Fruit fly (Drosophila melanogaster) whole organism, embryonic: ENCODE data around the gene Tango9.

Source experiments
- Antp ChIP-seq: fragments of 200-800 bp; sonication (Bioruptor generic); optimal IDR thresholded peaks from 3 replicates; lab custom pipeline; 2016; ENCODE audit warnings: missing biosample characterization, missing genetic modification characterization
- Atf6 ChIP-seq: fragments of 200-800 bp; sonication (Bioruptor generic); IDR thresholded peaks from 2 replicates; pipeline ENCODE4 v1.3.6; 2022; ENCODE audit warnings: missing biosample characterization, missing genetic modification characterization
- BEAF-32 ChIP-seq: fragments of 200-800 bp; sonication (Bioruptor generic); optimal IDR thresholded peaks from 3 replicates; lab custom pipeline; 2017; ENCODE audit warnings: missing biosample characterization, missing genetic modification characterization, mild to moderate bottlenecking, moderate library complexity, missing genetic modification reagents
- Bdp1 ChIP-seq: fragments of 200-800 bp; sonication (Bioruptor generic); optimal IDR thresholded peaks from 3 replicates; lab custom pipeline; 2016; ENCODE audit warnings: missing biosample characterization, missing genetic modification characterization
- BtbVII ChIP-seq: fragments of 200-800 bp; sonication (Bioruptor generic); optimal IDR thresholded peaks from 3 replicates; lab custom pipeline; 2017; ENCODE audit warnings: missing biosample characterization, mild to moderate bottlenecking, missing genetic modification characterization
- CG13894 ChIP-seq: fragments of 200-800 bp; sonication (Bioruptor generic); optimal IDR thresholded peaks from 3 replicates; lab custom pipeline; 2018; ENCODE audit warnings: missing biosample characterization, mild to moderate bottlenecking, missing genetic modification characterization, moderate library complexity
- CG14441 ChIP-seq: fragments of 200-800 bp; sonication (Bioruptor generic); IDR thresholded peaks from 2 replicates; pipeline ENCODE4 v1.3.6; 2022; ENCODE audit warnings: missing biosample characterization, missing genetic modification characterization
- CG1602 ChIP-seq: fragments of 200-800 bp; sonication (Bioruptor generic); optimal IDR thresholded peaks from 3 replicates; lab custom pipeline; 2016; ENCODE audit warnings: missing biosample characterization, missing genetic modification characterization
- CG17359 ChIP-seq: fragments of 200-800 bp; sonication (Bioruptor generic); optimal IDR thresholded peaks from 3 replicates; lab custom pipeline; 2018; ENCODE audit warnings: missing biosample characterization, mild to moderate bottlenecking, missing genetic modification characterization, moderate library complexity
- CG2678 ChIP-seq: fragments of 200-800 bp; sonication (Bioruptor generic); optimal IDR thresholded peaks from 3 replicates; lab custom pipeline; 2019; ENCODE audit warnings: missing biosample characterization, mild to moderate bottlenecking, missing genetic modification characterization, moderate library complexity
- CG34376 ChIP-seq: fragments of 200-800 bp; sonication (Bioruptor generic); optimal IDR thresholded peaks from 2 replicates; lab custom pipeline; 2018; ENCODE audit warnings: missing biosample characterization, mild to moderate bottlenecking, missing genetic modification characterization
- CG3995 ChIP-seq: fragments of 200-800 bp; sonication (Bioruptor generic); optimal IDR thresholded peaks from 3 replicates; lab custom pipeline; 2016; ENCODE audit warnings: missing biosample characterization, missing genetic modification characterization
- CG4707 ChIP-seq: fragments of 200-800 bp; sonication (Bioruptor generic); optimal IDR thresholded peaks from 2 replicates; lab custom pipeline; 2018; ENCODE audit warnings: missing biosample characterization, mild to moderate bottlenecking, missing genetic modification characterization, moderate library complexity
- CG6791 ChIP-seq: fragments of 200-800 bp; sonication (Bioruptor generic); IDR thresholded peaks from 3 replicates; pipeline ENCODE4 v1.3.6; 2022; ENCODE audit warnings: missing biosample characterization, missing genetic modification characterization; ENCODE audit not compliant: partially characterized antibody
- CG6854 ChIP-seq: fragments of 200-800 bp; sonication (Bioruptor generic); optimal IDR thresholded peaks from 3 replicates; lab custom pipeline; 2017; ENCODE audit warnings: missing biosample characterization, mild to moderate bottlenecking, missing genetic modification characterization
- CG8290 ChIP-seq, 3 experiments: fragments of 200-800 bp; sonication (Bioruptor generic); optimal IDR thresholded peaks; 2 replicates each; lab custom pipeline; 2016 to 2019; ENCODE audit warnings: missing biosample characterization in 3 of 3, missing genetic modification characterization in 3 of 3, mild to moderate bottlenecking in 2 of 3, moderate library complexity in 1 of 3
- CG9437 ChIP-seq: fragments of 200-800 bp; sonication (Bioruptor generic); optimal IDR thresholded peaks from 2 replicates; lab custom pipeline; 2018; ENCODE audit warnings: missing biosample characterization, mild to moderate bottlenecking, missing genetic modification characterization
- CG9797 ChIP-seq: fragments of 200-800 bp; sonication (Bioruptor generic); optimal IDR thresholded peaks from 3 replicates; lab custom pipeline; 2018; ENCODE audit warnings: missing biosample characterization, mild to moderate bottlenecking, missing genetic modification characterization
- Dfd ChIP-seq, 2 experiments: fragments of >200 bp; optimal IDR thresholded peaks; 2 replicates each; lab custom pipeline; 2017; ENCODE audit warnings: missing biosample characterization in 2 of 2, missing genetic modification characterization in 2 of 2
- Doc3 ChIP-seq: fragments of 200-800 bp; sonication (Bioruptor generic); IDR thresholded peaks from 3 replicates; pipeline ENCODE4 v1.3.6; 2022; ENCODE audit warnings: missing biosample characterization, missing genetic modification characterization; ENCODE audit not compliant: partially characterized antibody
- Drgx ChIP-seq: fragments of 200-800 bp; sonication (Bioruptor generic); IDR thresholded peaks from 2 replicates; pipeline ENCODE4 v1.3.6; 2022; ENCODE audit warnings: missing biosample characterization, missing genetic modification characterization
- Hey ChIP-seq: fragments of 200-800 bp; sonication (Bioruptor generic); optimal IDR thresholded peaks from 3 replicates; lab custom pipeline; 2018; ENCODE audit warnings: missing biosample characterization, mild to moderate bottlenecking, missing genetic modification characterization
- Rfx ChIP-seq: fragments of 200-800 bp; sonication (Bioruptor generic); IDR thresholded peaks from 2 replicates; pipeline ENCODE4 v1.3.6; 2022; ENCODE audit warnings: missing biosample characterization, missing genetic modification characterization
- ab ChIP-seq: fragments of 200-800 bp; sonication (Bioruptor generic); optimal IDR thresholded peaks from 2 replicates; lab custom pipeline; 2016; ENCODE audit warnings: missing biosample characterization, missing genetic modification characterization
- btn ChIP-seq: fragments of 200-800 bp; sonication (Bioruptor generic); optimal IDR thresholded peaks from 2 replicates; lab custom pipeline; 2016; ENCODE audit warnings: missing biosample characterization, missing genetic modification characterization
- cato ChIP-seq: fragments of 200-800 bp; sonication (Bioruptor generic); optimal IDR thresholded peaks from 2 replicates; lab custom pipeline; 2016; ENCODE audit warnings: missing biosample characterization, missing genetic modification characterization, borderline replicate concordance
- cwo ChIP-seq: fragments of 200-800 bp; sonication (Bioruptor generic); optimal IDR thresholded peaks from 3 replicates; lab custom pipeline; 2017; ENCODE audit warnings: missing biosample characterization, missing genetic modification characterization, mild to moderate bottlenecking, moderate library complexity, missing genetic modification reagents
- emc ChIP-seq: fragments of 200-800 bp; sonication (Bioruptor generic); optimal IDR thresholded peaks from 2 replicates; lab custom pipeline; 2016; ENCODE audit warnings: missing biosample characterization, missing genetic modification characterization
- exex ChIP-seq: fragments of 200-800 bp; sonication (Bioruptor generic); optimal IDR thresholded peaks from 4 replicates; lab custom pipeline; 2018; ENCODE audit warnings: missing biosample characterization, mild to moderate bottlenecking, missing genetic modification characterization, moderate library complexity
- gce ChIP-seq: fragments of 200-800 bp; sonication (Bioruptor generic); IDR thresholded peaks from 3 replicates; pipeline ENCODE4 v1.3.6; 2022; ENCODE audit warnings: missing biosample characterization, missing genetic modification characterization
- grn ChIP-seq: fragments of 200-800 bp; sonication (Bioruptor generic); optimal IDR thresholded peaks from 3 replicates; lab custom pipeline; 2017; ENCODE audit warnings: missing biosample characterization, missing genetic modification characterization
- ham ChIP-seq: fragments of 200-800 bp; sonication (Bioruptor generic); IDR thresholded peaks from 2 replicates; pipeline ENCODE4 v1.3.6; 2022; ENCODE audit warnings: missing biosample characterization, missing genetic modification characterization
- hkb ChIP-seq, 2 experiments: fragments of 200-800 bp in 1 of 2; fragments of >200 bp in 1 of 2; sonication (Bioruptor generic) in 1 of 2; IDR thresholded peaks in 1 of 2; optimal IDR thresholded peaks in 1 of 2; 2 replicates each; pipeline versions ENCODE4 v1.3.6 to Lab custom; 2017 to 2022; ENCODE audit warnings: missing biosample characterization in 1 of 2, missing genetic modification characterization in 1 of 2
- insv ChIP-seq, 2 experiments: fragments of 200-800 bp; sonication (Bioruptor generic); optimal IDR thresholded peaks; 3 replicates each; lab custom pipeline; 2016 to 2018; ENCODE audit warnings: missing biosample characterization in 2 of 2, missing genetic modification characterization in 2 of 2
- ken ChIP-seq: fragments of 200-800 bp; sonication (Bioruptor generic); IDR thresholded peaks from 3 replicates; pipeline ENCODE4 v1.3.6; 2022; ENCODE audit warnings: missing biosample characterization, missing genetic modification characterization
- kni ChIP-seq: fragments of 200-800 bp; sonication (Bioruptor generic); optimal IDR thresholded peaks from 3 replicates; lab custom pipeline; 2017; ENCODE audit warnings: mild to moderate bottlenecking, missing biosample characterization, missing genetic modification reagents, missing genetic modification characterization
- lab ChIP-seq: fragments of 200-800 bp; sonication (Bioruptor generic); optimal IDR thresholded peaks from 3 replicates; lab custom pipeline; 2017; ENCODE audit warnings: missing biosample characterization, missing genetic modification characterization, mild to moderate bottlenecking, moderate library complexity, missing genetic modification reagents
- nom ChIP-seq: fragments of 200-800 bp; sonication (Bioruptor generic); optimal IDR thresholded peaks from 2 replicates; lab custom pipeline; 2017; ENCODE audit warnings: missing biosample characterization, missing genetic modification characterization, mild to moderate bottlenecking, moderate library complexity, missing genetic modification reagents
- odd ChIP-seq: fragments of 200-800 bp; sonication (Bioruptor generic); optimal IDR thresholded peaks from 2 replicates; lab custom pipeline; 2017; ENCODE audit warnings: missing biosample characterization, mild to moderate bottlenecking, missing genetic modification characterization
- onecut ChIP-seq: fragments of 200-800 bp; sonication (Bioruptor generic); IDR thresholded peaks from 2 replicates; pipeline ENCODE4 v1.3.6; 2022; ENCODE audit warnings: missing biosample characterization, missing genetic modification characterization
- pnt ChIP-seq: fragments of 200-800 bp; sonication (Bioruptor generic); optimal IDR thresholded peaks from 3 replicates; lab custom pipeline; 2016; ENCODE audit warnings: missing biosample characterization, missing genetic modification characterization
- pzg ChIP-seq: fragments of 200-800 bp; sonication (Bioruptor generic); optimal IDR thresholded peaks from 3 replicates; lab custom pipeline; 2018; ENCODE audit warnings: missing biosample characterization, mild to moderate bottlenecking, missing genetic modification characterization, moderate library complexity
- sc ChIP-seq, 3 experiments: fragments of >200 bp in 2 of 3; fragments of 200-800 bp in 1 of 3; sonication (Bioruptor generic) in 1 of 3; optimal IDR thresholded peaks; 2 replicates in 2 of 3; 3 replicates in 1 of 3; lab custom pipeline; 2017; ENCODE audit warnings: mild to moderate bottlenecking in 1 of 3, missing biosample characterization in 1 of 3, missing genetic modification characterization in 1 of 3, missing genetic modification reagents in 1 of 3
- schlank ChIP-seq: fragments of 200-800 bp; sonication (Bioruptor generic); optimal IDR thresholded peaks from 2 replicates; lab custom pipeline; 2018; ENCODE audit warnings: missing biosample characterization, mild to moderate bottlenecking, missing genetic modification characterization
- trh ChIP-seq: fragments of 200-800 bp; sonication (Bioruptor generic); optimal IDR thresholded peaks from 2 replicates; lab custom pipeline; 2016; ENCODE audit warnings: missing biosample characterization, missing genetic modification characterization
- yki ChIP-seq: fragments of >200 bp; optimal IDR thresholded peaks from 3 replicates; lab custom pipeline; 2018
- z ChIP-seq: fragments of 200-800 bp; sonication (Bioruptor generic); IDR thresholded peaks from 3 replicates; pipeline ENCODE4 v1.3.6; 2022; ENCODE audit warnings: missing biosample characterization, missing genetic modification characterization
- zf30C ChIP-seq: fragments of 200-800 bp; sonication (Bioruptor generic); optimal IDR thresholded peaks from 3 replicates; lab custom pipeline; 2018; ENCODE audit warnings: missing biosample characterization, mild to moderate bottlenecking, missing genetic modification characterization

The Tango9 gene

DNA sequence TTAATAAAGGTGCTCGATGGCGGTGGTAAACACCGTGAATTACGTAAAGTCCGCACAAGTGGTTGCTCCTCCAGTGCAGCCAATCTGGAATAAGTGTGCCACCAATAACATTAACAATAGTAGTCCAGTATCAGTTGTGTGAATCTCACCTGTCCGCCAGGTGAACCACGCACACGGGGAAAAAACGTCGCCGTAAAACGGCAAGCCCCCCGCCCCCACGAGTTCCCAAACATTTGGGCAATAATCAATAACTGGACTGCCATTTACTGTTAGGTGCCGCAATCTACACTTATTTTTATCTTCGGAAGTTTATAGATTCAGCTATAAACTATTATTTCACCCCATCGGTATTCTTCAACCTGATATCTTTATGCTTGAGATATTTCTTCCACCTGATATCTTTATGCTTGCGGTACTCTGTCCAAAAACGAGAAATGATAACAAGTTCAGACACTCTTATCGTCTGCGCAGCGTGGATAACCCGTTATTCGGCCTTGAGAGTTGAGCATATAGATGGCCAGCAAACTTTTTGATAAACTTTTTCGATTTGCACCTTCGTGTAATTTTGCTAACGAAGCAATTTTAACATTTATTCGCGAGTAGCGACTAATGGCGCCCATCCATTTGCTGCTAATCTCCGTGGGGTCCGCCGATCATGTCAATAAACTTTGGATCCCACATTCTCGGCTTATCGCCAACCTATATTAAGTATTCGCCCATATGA is 6.5 kb downstream of the Tango9 start (continued):
- TF ChIP-seq CG17359 (tag; lab: Kevin White, UChicago) (no peak), CG1602 (GFP tag; lab: Kevin White, UChicago) (no peak), Antp (GFP tag; lab: Kevin White, UChicago) (no peak), zf30C (GFP tag; lab: Kevin White, UChicago) (no peak), pnt (GFP tag; lab: Kevin White, UChicago) (no peak), ken (no peak), BtbVII (GFP tag; lab: Kevin White, UChicago) (peak; percentile 54), cwo (peak; percentile 69), lab (GFP tag; lab: Kevin White, UChicago) (peak; percentile 60), Rfx (peak; percentile 22; the same call in 1 of the 2 replicates), CG4707 (no peak), grn (peak; percentile 66), Bdp1 (no peak), CG9437 (GFP tag; lab: Kevin White, UChicago) (no peak), Drgx (GFP tag; lab: Robert Waterston, UW) (no peak), odd (GFP tag; lab: Kevin White, UChicago) (peak; percentile 0), gce (no peak), pzg (GFP tag; lab: Kevin White, UChicago) (no peak), CG2678 (tag; lab: Kevin White, UChicago) (peak; percentile 13), Dfd (GFP tag; optimal IDR thresholded peaks at IDR 0.05; lab: Kevin White, UChicago) (no peak), cato (no peak), CG6791 (GFP tag; lab: Robert Waterston, UW) (no peak), CG6854 (no peak), CG3995 (GFP tag; lab: Kevin White, UChicago) (no peak), CG8290 (GFP tag; optimal IDR thresholded peaks at IDR 0.05; lab: Kevin White, UChicago) (no peak), CG8290 (tag; optimal IDR thresholded peaks at IDR 0.05; lab: Kevin White, UChicago) (peak in 1 of 2 experiments; percentile 31), onecut (GFP tag; lab: Robert Waterston, UW) (peak; percentile 86), Doc3 (GFP tag; lab: Robert Waterston, UW) (no peak), CG14441 (GFP tag; lab: Robert Waterston, UW) (0 out of 2 replicates have a peak, but pooled peaks have one; percentile 8), Atf6 (GFP tag; lab: Robert Waterston, UW) (peak; percentile 43; the same call in 1 of the 2 replicates), emc (no peak), trh (GFP tag; lab: Kevin White, UChicago) (no peak), yki (no peak), schlank (tag; lab: Kevin White, UChicago) (peak; percentile 24), exex (tag; lab: Kevin White, UChicago) (peak; percentile 75), CG13894 (tag; lab: Kevin White, UChicago) (peak; percentile 52), CG9797 (GFP tag; lab: Kevin White, UChicago) (no peak), nom (GFP tag; lab: Kevin White, UChicago) (peak; percentile 6), ab (GFP tag; lab: Kevin White, UChicago) (no peak), CG34376 (peak; percentile 88), ham (GFP tag; lab: Robert Waterston, UW) (no peak), insv (GFP tag; optimal IDR thresholded peaks at IDR 0.05; lab: Kevin White, UChicago) (no peak), sc (optimal IDR thresholded peaks at IDR 0.05; lab: Kevin White, UChicago) (no peak), sc (GFP tag; optimal IDR thresholded peaks at IDR 0.05; lab: Kevin White, UChicago) (no peak), hkb (optimal IDR thresholded peaks at IDR 0.05; lab: Kevin White, UChicago) (no peak), hkb (GFP tag; IDR thresholded peaks at IDR 0.05; lab: Robert Waterston, UW) (no peak), z (GFP tag; lab: Robert Waterston, UW) (no peak), btn (GFP tag; lab: Kevin White, UChicago) (no peak), kni (GFP tag; lab: Kevin White, UChicago) (peak; percentile 1), Hey (tag; lab: Kevin White, UChicago) (peak; percentile 60), BEAF-32 (GFP tag; lab: Kevin White, UChicago) (no peak)
